Fruit fly (Drosophila melanogaster): Measurements from ENCODE around the gene Irk3.

Irk3 gene

dm6 chr2L:18705617-18706046 lies 7.9 kb downstream of the Irk3 start, which contains the start of gene Jwa (continued):
- peak; percentile 84 for TF ChIP-seq dmrt99B (tag; optimal IDR thresholded peaks at IDR 0.05)
- TF ChIP-seq Stat92E (GFP tag; optimal IDR thresholded peaks at IDR 0.05): peak in 1 of 3 experiments; percentile 60
- peak; percentile 80 for TF ChIP-seq ab (GFP tag; optimal IDR thresholded peaks at IDR 0.05)
- peak; percentile 98 for TF ChIP-seq CG12942 (GFP tag; optimal IDR thresholded peaks at IDR 0.05)
- TF ChIP-seq CG4328 (GFP tag; optimal IDR thresholded peaks at IDR 0.05): peak; percentile 66
- TF ChIP-seq CG15073 (GFP tag; optimal IDR thresholded peaks at IDR 0.05): peak; percentile 80
- TF ChIP-seq CG2202 (tag; optimal IDR thresholded peaks at IDR 0.05): peak; percentile 91
- peak; percentile 85 for TF ChIP-seq klu (GFP tag; IDR thresholded peaks at IDR 0.05)
- TF ChIP-seq cwo (GFP tag; optimal IDR thresholded peaks at IDR 0.05): peak; percentile 61
- TF ChIP-seq CG4424 (GFP tag; optimal IDR thresholded peaks at IDR 0.05): peak; percentile 84
- peak; percentile 76 for TF ChIP-seq Dad (GFP tag; optimal IDR thresholded peaks at IDR 0.05)
- TF ChIP-seq sima (GFP tag; optimal IDR thresholded peaks at IDR 0.05): peak; percentile 56
- TF ChIP-seq CG4282 (GFP tag; optimal IDR thresholded peaks at IDR 0.05): peak; percentile 82
- peak; percentile 94 for TF ChIP-seq grau (tag; optimal IDR thresholded peaks at IDR 0.05)
- TF ChIP-seq sens-2 (GFP tag; IDR thresholded peaks at IDR 0.05): peak; percentile 86
- TF ChIP-seq Mes4 (GFP tag; optimal IDR thresholded peaks at IDR 0.05): peak; percentile 83
- TF ChIP-seq aop (GFP tag; IDR thresholded peaks at IDR 0.05): peak; percentile 63
- peak; percentile 95 for TF ChIP-seq PHDP (tag; optimal IDR thresholded peaks at IDR 0.05)
- TF ChIP-seq CG7745 (tag; optimal IDR thresholded peaks at IDR 0.05): no peak
- peak; percentile 79 for TF ChIP-seq crc (GFP tag; optimal IDR thresholded peaks at IDR 0.05)
- TF ChIP-seq CG2712 (tag; optimal IDR thresholded peaks at IDR 0.05): peak; percentile 88
- peak; percentile 84 for TF ChIP-seq psq (GFP tag; optimal IDR thresholded peaks at IDR 0.05)
- peak; percentile 92 for TF ChIP-seq H2.0 (GFP tag; IDR thresholded peaks at IDR 0.05)
- peak; percentile 89 for TF ChIP-seq kay (GFP tag; optimal IDR thresholded peaks at IDR 0.05)
- TF ChIP-seq CG13287 (GFP tag; IDR thresholded peaks at IDR 0.05; ENCODE audit: partially characterized antibody): peak; percentile 100
- no peak for TF ChIP-seq yki (optimal IDR thresholded peaks at IDR 0.05)
- TF ChIP-seq CG17802 (tag; optimal IDR thresholded peaks at IDR 0.05): peak; percentile 47
- TF ChIP-seq CG12659 (GFP tag; optimal IDR thresholded peaks at IDR 0.05): peak; percentile 94
- peak; percentile 77 for TF ChIP-seq fd3F (GFP tag; optimal IDR thresholded peaks at IDR 0.05)
- TF ChIP-seq dpn (GFP tag; optimal IDR thresholded peaks at IDR 0.05): peak; percentile 89 to 98
- peak; percentile 82 for TF ChIP-seq Hand (GFP tag; optimal IDR thresholded peaks at IDR 0.05)
- peak; percentile 74 for TF ChIP-seq CG4820 (GFP tag; optimal IDR thresholded peaks at IDR 0.05)
- TF ChIP-seq CG5180 (GFP tag; optimal IDR thresholded peaks at IDR 0.05): peak; percentile 43
- TF ChIP-seq CG17359 (tag; optimal IDR thresholded peaks at IDR 0.05): peak; percentile 78
- peak; percentile 96 for TF ChIP-seq tin (GFP tag; optimal IDR thresholded peaks at IDR 0.05)
- TF ChIP-seq CG9876 (GFP tag; optimal IDR thresholded peaks at IDR 0.05): peak; percentile 87
- peak; percentile 81 for TF ChIP-seq lab (GFP tag; optimal IDR thresholded peaks at IDR 0.05)
- TF ChIP-seq CG15479 (GFP tag; optimal IDR thresholded peaks at IDR 0.05): no peak
- TF ChIP-seq CG11560 (tag; IDR thresholded peaks at IDR 0.05): peak; percentile 71; the same call in 2 of the 3 replicates
- peak; percentile 80 for TF ChIP-seq wor (GFP tag; IDR thresholded peaks at IDR 0.05)
- TF ChIP-seq CG14050 (GFP tag; IDR thresholded peaks at IDR 0.05): peak; percentile 90
- no peak for TF ChIP-seq lov (optimal IDR thresholded peaks at IDR 0.05)
- TF ChIP-seq lov (GFP tag; IDR thresholded peaks at IDR 0.05): peak; percentile 83; the same call in 2 of the 3 replicates
- TF ChIP-seq CG8388 (GFP tag; optimal IDR thresholded peaks at IDR 0.05): peak; percentile 68
- TF ChIP-seq NC2α (GFP tag; optimal IDR thresholded peaks at IDR 0.05): peak; percentile 43
- TF ChIP-seq CG10431 (GFP tag; optimal IDR thresholded peaks at IDR 0.05): peak; percentile 52
- peak; percentile 38 to 96 for TF ChIP-seq bsh (GFP tag; optimal IDR thresholded peaks at IDR 0.05)
- no peak for TF ChIP-seq h (optimal IDR thresholded peaks at IDR 0.05)
- TF ChIP-seq cas (GFP tag; IDR thresholded peaks at IDR 0.05): peak; percentile 92
- peak; percentile 92 for TF ChIP-seq CG8765 (GFP tag; IDR thresholded peaks at IDR 0.05)
- peak; percentile 94 for TF ChIP-seq Ptx1 (GFP tag; IDR thresholded peaks at IDR 0.05)

All from whole organism, embryonic.